Fruit fly (Drosophila melanogaster): ENCODE data around the gene CG34241.

CG34241 gene

DNA sequence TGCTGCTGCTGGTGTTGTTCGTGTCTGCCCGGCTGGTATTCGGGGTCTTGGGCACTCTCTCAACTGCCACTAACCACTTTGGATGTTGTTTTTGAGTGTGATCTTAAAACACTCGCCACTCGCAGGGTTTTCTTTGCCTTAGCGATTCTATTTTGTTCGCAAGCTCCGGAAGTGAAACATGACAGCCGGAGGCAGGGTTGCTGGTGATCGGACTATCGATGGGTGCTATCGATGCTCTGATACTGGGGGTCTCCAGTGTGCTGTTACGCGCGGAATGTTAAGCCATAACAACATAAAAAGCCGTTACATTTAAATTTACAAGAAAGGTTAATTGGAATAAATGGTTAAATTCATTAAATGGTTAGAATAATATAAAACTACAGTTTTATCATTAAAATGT lies 2.8 kb upstream of the CG34241 start, which contains the start of gene yps (continued):
- TF ChIP-seq lmd (GFP tag; IDR thresholded peaks at IDR 0.05) (peak; percentile 69; the same call in 1 of the 2 replicates), Ssrp (tag; optimal IDR thresholded peaks at IDR 0.05) (peak; percentile 69), Vsx1 (GFP tag; optimal IDR thresholded peaks at IDR 0.05) (peak; percentile 97), CoRest (tag; optimal IDR thresholded peaks at IDR 0.05) (peak; percentile 84), CG10267 (tag; optimal IDR thresholded peaks at IDR 0.05) (peak; percentile 92), az2 (GFP tag; optimal IDR thresholded peaks at IDR 0.05) (peak; percentile 82), wdn (GFP tag; IDR thresholded peaks at IDR 0.05) (peak; percentile 88), CG12942 (GFP tag; optimal IDR thresholded peaks at IDR 0.05) (peak; percentile 84), CG18011 (GFP tag; optimal IDR thresholded peaks at IDR 0.05) (peak; percentile 89), CG33557 (GFP tag; optimal IDR thresholded peaks at IDR 0.05) (peak; percentile 95), sob (GFP tag; IDR thresholded peaks at IDR 0.05) (peak; percentile 95), ranshi (GFP tag; IDR thresholded peaks at IDR 0.05) (peak; percentile 86; the same call in 1 of the 2 replicates), Doc2 (GFP tag; IDR thresholded peaks at IDR 0.05) (no peak), crp (GFP tag; optimal IDR thresholded peaks at IDR 0.05) (peak in 1 of 2 experiments; percentile 66), nom (GFP tag; optimal IDR thresholded peaks at IDR 0.05) (peak; percentile 93), Dfd (GFP tag; optimal IDR thresholded peaks at IDR 0.05) (no peak), CG8924 (tag; optimal IDR thresholded peaks at IDR 0.05) (peak; percentile 82), gro (GFP tag; optimal IDR thresholded peaks at IDR 0.05) (peak; percentile 96), CG12659 (GFP tag; optimal IDR thresholded peaks at IDR 0.05) (peak; percentile 98), Rx (GFP tag; IDR thresholded peaks at IDR 0.05) (peak; percentile 89; the same call in 1 of the 2 replicates), pita (GFP tag; optimal IDR thresholded peaks at IDR 0.05) (no peak), Nf-YB (GFP tag; optimal IDR thresholded peaks at IDR 0.05) (peak; percentile 77), gsb-n (tag; optimal IDR thresholded peaks at IDR 0.05) (peak; percentile 91), Poxn (GFP tag; IDR thresholded peaks at IDR 0.05) (0 out of 2 replicates have a peak, but pooled peaks have one; percentile 17), gsb (GFP tag; IDR thresholded peaks at IDR 0.05) (peak; percentile 74), knrl (GFP tag; IDR thresholded peaks at IDR 0.05; ENCODE audit: partially characterized antibody) (peak; percentile 77), CG10147 (GFP tag; optimal IDR thresholded peaks at IDR 0.05) (peak; percentile 85), CG8359 (GFP tag; optimal IDR thresholded peaks at IDR 0.05; ENCODE audit: borderline replicate concordance) (peak; percentile 83), tgo (GFP tag; IDR thresholded peaks at IDR 0.05) (peak; percentile 83), run (tag; optimal IDR thresholded peaks at IDR 0.05) (peak; percentile 81), pum (GFP tag; optimal IDR thresholded peaks at IDR 0.05) (peak; percentile 74), fru (optimal IDR thresholded peaks at IDR 0.05) (no peak), D19B (GFP tag; optimal IDR thresholded peaks at IDR 0.05) (peak; percentile 81), slbo (GFP tag; IDR thresholded peaks at IDR 0.05) (peak; percentile 85), gcm2 (GFP tag; optimal IDR thresholded peaks at IDR 0.05) (peak; percentile 72), pfk (GFP tag; optimal IDR thresholded peaks at IDR 0.05) (peak; percentile 88), CG15269 (tag; optimal IDR thresholded peaks at IDR 0.05) (peak; percentile 89), Jarid2 (GFP tag; optimal IDR thresholded peaks at IDR 0.05) (peak; percentile 85), CG1233 (GFP tag; optimal IDR thresholded peaks at IDR 0.05) (peak; percentile 98), ase (GFP tag; IDR thresholded peaks at IDR 0.05) (peak; percentile 88), da (GFP tag; optimal IDR thresholded peaks at IDR 0.05) (peak; percentile 89), inv (GFP tag; IDR thresholded peaks at IDR 0.05; ENCODE audit: partially characterized antibody) (peak; percentile 68), org-1 (GFP tag; optimal IDR thresholded peaks at IDR 0.05) (peak; percentile 94), mam (GFP tag; optimal IDR thresholded peaks at IDR 0.05) (peak; percentile 77), CG12769 (tag; optimal IDR thresholded peaks at IDR 0.05) (peak; percentile 93), CG3995 (GFP tag; optimal IDR thresholded peaks at IDR 0.05) (peak; percentile 77), Atf3 (GFP tag; optimal IDR thresholded peaks at IDR 0.05) (peak; percentile 87), zen2 (GFP tag; IDR thresholded peaks at IDR 0.05; ENCODE audit: partially characterized antibody) (no peak; the same call in 1 of the 3 replicates), CG7745 (tag; optimal IDR thresholded peaks at IDR 0.05) (peak; percentile 87), HLH54F (GFP tag; optimal IDR thresholded peaks at IDR 0.05) (peak; percentile 87)
